Worm (Caenorhabditis elegans): Measurements from ENCODE around the gene T22E5.6.

ce11 chrX:6412575-6412974 is 3.6 kb downstream of the T22E5.6 start, which contains the start of gene T22E5.1:
- TF ChIP-seq tbx-8 (GFP tag; optimal IDR thresholded peaks at IDR 0.05) (no peak), hlh-1 (tag; optimal IDR thresholded peaks at IDR 0.05) (no peak), nhr-76 (tag; optimal IDR thresholded peaks at IDR 0.05) (no peak), snpc-4 (tag; optimal IDR thresholded peaks at IDR 0.05) (no peak), nhr-237 (tag; optimal IDR thresholded peaks at IDR 0.05) (no peak), elt-3 (tag; optimal IDR thresholded peaks at IDR 0.05) (no peak), ces-1 (GFP tag; optimal IDR thresholded peaks at IDR 0.05) (no peak), nhr-28 (tag; optimal IDR thresholded peaks at IDR 0.05) (no peak), mab-5 (tag; optimal IDR thresholded peaks at IDR 0.05) (no peak), unc-62 (GFP tag; optimal IDR thresholded peaks at IDR 0.05) (no peak)

All from whole organism, mixed stage, embryonic.